Worm (Caenorhabditis elegans) whole organism, L3 larva: Measurements from ENCODE around the gene fbxa-74.

Source experiments
- ama-1 ChIP-seq: fragments of 150-350 bp; optimal IDR thresholded peaks from 2 replicates; lab custom pipeline; 2018
- ceh-28 ChIP-seq: fragments of 150-350 bp; optimal IDR thresholded peaks from 2 replicates; lab custom pipeline; 2014; ENCODE audit warnings: missing biosample characterization, missing genetic modification reagents, missing genetic modification characterization
- ceh-9 ChIP-seq: sonication (generic microtip); optimal IDR thresholded peaks from 2 replicates; lab custom pipeline; 2018; ENCODE audit warnings: missing biosample characterization, missing genetic modification characterization
- daf-12 ChIP-seq: fragments of 150-350 bp; optimal IDR thresholded peaks from 2 replicates; lab custom pipeline; 2014; ENCODE audit warnings: missing biosample characterization, missing genetic modification reagents, missing genetic modification characterization
- egl-27 ChIP-seq: sonication (generic microtip); optimal IDR thresholded peaks from 4 replicates; lab custom pipeline; 2017; ENCODE audit warnings: missing biosample characterization, missing genetic modification reagents, missing genetic modification characterization
- egl-5 ChIP-seq: fragments of 150-350 bp; optimal IDR thresholded peaks from 2 replicates; lab custom pipeline; 2017; ENCODE audit warnings: missing biosample characterization, missing genetic modification reagents, missing genetic modification characterization, inconsistent platforms
- elt-1 ChIP-seq: fragments of 150-350 bp; optimal IDR thresholded peaks from 2 replicates; lab custom pipeline; 2014; ENCODE audit warnings: missing biosample characterization, missing genetic modification characterization
- elt-2 ChIP-seq: sonication (generic microtip); optimal IDR thresholded peaks from 2 replicates; lab custom pipeline; 2016; ENCODE audit warnings: missing genetic modification reagents, mild to moderate bottlenecking, missing genetic modification characterization, missing compliant biosample characterization
- fkh-10 ChIP-seq: sonication (generic microtip); optimal IDR thresholded peaks from 2 replicates; lab custom pipeline; 2017; ENCODE audit warnings: missing biosample characterization, missing genetic modification reagents, missing genetic modification characterization
- fkh-2 ChIP-seq: fragments of 150-350 bp; optimal IDR thresholded peaks from 2 replicates; lab custom pipeline; 2014; ENCODE audit warnings: missing biosample characterization, missing genetic modification reagents, missing genetic modification characterization
- fos-1 ChIP-seq: fragments of 150-350 bp; optimal IDR thresholded peaks from 2 replicates; lab custom pipeline; 2014; ENCODE audit warnings: missing biosample characterization, missing genetic modification characterization
- hmg-11 ChIP-seq: sonication (generic microtip); optimal IDR thresholded peaks from 2 replicates; lab custom pipeline; 2016; ENCODE audit warnings: missing genetic modification characterization, missing compliant biosample characterization
- jun-1 ChIP-seq: fragments of 150-350 bp; optimal IDR thresholded peaks from 2 replicates; lab custom pipeline; 2014; ENCODE audit warnings: missing biosample characterization, missing genetic modification reagents, missing genetic modification characterization
- lin-15B ChIP-seq: fragments of 150-350 bp; optimal IDR thresholded peaks from 2 replicates; lab custom pipeline; 2014; ENCODE audit warnings: missing biosample characterization, missing genetic modification characterization
- lin-39 ChIP-seq: fragments of 150-350 bp; optimal IDR thresholded peaks from 2 replicates; lab custom pipeline; 2018; ENCODE audit warnings: missing biosample characterization, missing genetic modification reagents, missing genetic modification characterization
- lsy-12 ChIP-seq: sonication (generic microtip); optimal IDR thresholded peaks from 2 replicates; lab custom pipeline; 2016; ENCODE audit warnings: mild to moderate bottlenecking, missing genetic modification characterization, missing compliant biosample characterization
- mdl-1 ChIP-seq: fragments of 150-350 bp; optimal IDR thresholded peaks from 2 replicates; lab custom pipeline; 2014; ENCODE audit warnings: missing biosample characterization, missing genetic modification characterization
- nfya-1 ChIP-seq: sonication (generic microtip); optimal IDR thresholded peaks from 2 replicates; lab custom pipeline; 2017; ENCODE audit warnings: missing genetic modification characterization, mild to moderate bottlenecking, missing compliant biosample characterization, antibody characterized with exemption, moderate library complexity; ENCODE audit not compliant: insufficient read depth
- nhr-11 ChIP-seq: fragments of 150-350 bp; optimal IDR thresholded peaks from 2 replicates; lab custom pipeline; 2014; ENCODE audit warnings: missing biosample characterization, missing genetic modification characterization
- nhr-12 ChIP-seq: fragments of 150-350 bp; optimal IDR thresholded peaks from 2 replicates; lab custom pipeline; 2014; ENCODE audit warnings: missing biosample characterization, missing genetic modification characterization
- nhr-237 ChIP-seq: fragments of 150-350 bp; optimal IDR thresholded peaks from 2 replicates; lab custom pipeline; 2014; ENCODE audit warnings: missing biosample characterization, missing genetic modification characterization
- nhr-28 ChIP-seq: fragments of 150-350 bp; optimal IDR thresholded peaks from 2 replicates; lab custom pipeline; 2014; ENCODE audit warnings: missing biosample characterization, missing genetic modification characterization
- nhr-43 ChIP-seq: sonication (generic microtip); optimal IDR thresholded peaks from 2 replicates; lab custom pipeline; 2016; ENCODE audit warnings: mild to moderate bottlenecking, missing genetic modification characterization, missing compliant biosample characterization; ENCODE audit not compliant: poor library complexity, severe bottlenecking
- nhr-67 ChIP-seq: fragments of 150-350 bp; optimal IDR thresholded peaks from 2 replicates; lab custom pipeline; 2014; ENCODE audit warnings: missing biosample characterization, missing genetic modification characterization
- nhr-76 ChIP-seq: fragments of 150-350 bp; sonication (generic microtip); optimal IDR thresholded peaks from 5 replicates; lab custom pipeline; 2014; ENCODE audit warnings: missing biosample characterization, missing genetic modification characterization
- pha-4 ChIP-seq: fragments of 150-350 bp; optimal IDR thresholded peaks from 2 replicates; lab custom pipeline; 2014; ENCODE audit warnings: missing biosample characterization, missing genetic modification reagents, missing genetic modification characterization
- pqm-1 ChIP-seq: fragments of 150-350 bp; optimal IDR thresholded peaks from 2 replicates; lab custom pipeline; 2017; ENCODE audit warnings: missing biosample characterization, missing genetic modification characterization, inconsistent platforms
- sea-2 ChIP-seq: fragments of 150-350 bp; sonication (generic microtip); optimal IDR thresholded peaks from 4 replicates; lab custom pipeline; 2014; ENCODE audit warnings: missing biosample characterization, missing genetic modification reagents, missing genetic modification characterization
- skn-1 ChIP-seq: fragments of 150-350 bp; optimal IDR thresholded peaks from 2 replicates; lab custom pipeline; 2014; ENCODE audit warnings: missing biosample characterization, missing genetic modification characterization
- snpc-4 ChIP-seq: fragments of 150-350 bp; optimal IDR thresholded peaks from 2 replicates; lab custom pipeline; 2014; ENCODE audit warnings: missing biosample characterization, missing genetic modification characterization
- tbx-2 ChIP-seq: sonication (generic microtip); optimal IDR thresholded peaks from 2 replicates; lab custom pipeline; 2016; ENCODE audit warnings: mild to moderate bottlenecking, missing genetic modification characterization, missing compliant biosample characterization
- unc-39 ChIP-seq: sonication (generic microtip); optimal IDR thresholded peaks from 4 replicates; lab custom pipeline; 2017; ENCODE audit warnings: missing biosample characterization, missing genetic modification characterization
- unc-62 ChIP-seq: fragments of 150-350 bp; sonication (generic microtip); optimal IDR thresholded peaks from 4 replicates; lab custom pipeline; 2014; ENCODE audit warnings: missing biosample characterization, missing genetic modification reagents, missing genetic modification characterization
- zag-1 ChIP-seq: fragments of 150-350 bp; optimal IDR thresholded peaks from 2 replicates; lab custom pipeline; 2014; ENCODE audit warnings: missing biosample characterization, missing genetic modification characterization
- ztf-11 ChIP-seq: fragments of 150-350 bp; optimal IDR thresholded peaks from 2 replicates; lab custom pipeline; 2014; ENCODE audit warnings: missing biosample characterization, missing genetic modification characterization

The fbxa-74 gene

DNA sequence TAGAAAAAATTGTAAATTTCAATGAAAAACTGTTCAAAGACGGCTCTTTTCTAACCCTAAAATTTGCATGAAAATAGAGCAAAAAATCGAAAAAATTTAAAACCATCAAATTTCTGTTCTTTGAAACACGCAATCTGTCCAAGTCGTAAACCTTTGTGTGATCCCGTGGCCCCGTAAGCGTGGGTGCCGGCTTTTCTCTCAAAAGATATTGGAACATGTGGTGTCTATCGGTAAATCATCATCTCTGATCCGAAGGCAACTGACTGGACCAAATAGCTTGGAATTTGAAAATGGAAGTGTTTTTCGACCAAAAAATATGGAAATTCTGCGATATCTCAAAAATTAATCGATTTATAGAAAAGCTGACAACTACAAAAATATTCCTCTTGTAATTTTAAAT is 20.1 kb downstream of the fbxa-74 start:
- TF ChIP-seq ztf-11 (tag; lab: Kevin White, UChicago) (no peak), nhr-43 (no peak), lin-39 (no peak), zag-1 (no peak), nhr-237 (tag; lab: Kevin White, UChicago) (no peak), pqm-1 (tag; lab: Kevin White, UChicago) (no peak), fos-1 (tag; lab: Kevin White, UChicago) (no peak), ama-1 (no peak)
- TF ChIP-seq, all 47 proteins: peak for 0

DNA sequence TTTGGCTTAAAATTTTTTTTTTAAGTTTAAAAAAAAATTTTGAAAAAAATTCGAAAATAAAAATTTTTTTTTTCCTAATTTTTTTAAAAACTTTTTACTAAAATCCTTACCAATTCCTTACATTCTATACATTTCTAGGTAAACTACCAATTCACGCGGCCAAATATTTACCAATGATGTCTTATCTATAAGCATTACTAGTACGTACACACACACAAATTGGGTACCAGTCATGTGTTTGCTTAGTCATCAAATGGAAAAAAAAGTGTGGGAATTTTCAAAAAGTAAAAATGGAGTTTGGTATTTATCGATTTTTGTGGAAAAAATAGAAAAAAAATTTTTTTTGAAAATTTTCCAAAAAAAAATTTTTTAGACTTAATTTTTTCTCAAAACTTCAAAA is 22.2 kb downstream of the fbxa-74 start, which contains the start of gene Y22D7AR.6:
Gene Y22D7AR.6, minus strand, starts transcription at position 134 of the 400 bp plus-strand sequence.
- TF ChIP-seq jun-1 (tag; lab: Kevin White, UChicago) (peak; percentile 23), nhr-12 (no peak), ztf-11 (tag; lab: Kevin White, UChicago) (no peak), pha-4 (peak; percentile 93), pqm-1 (tag; lab: Kevin White, UChicago) (peak; percentile 3), unc-39 (tag; lab: Kevin White, UChicago) (no peak), elt-1 (tag; lab: Kevin White, UChicago) (no peak), hmg-11 (tag; lab: Kevin White, UChicago) (no peak), sea-2 (GFP tag; lab: Kevin White, UChicago) (no peak), ceh-9 (tag; lab: Kevin White, UChicago) (no peak), mdl-1 (no peak), lin-15B (tag; lab: Kevin White, UChicago) (no peak), snpc-4 (tag; lab: Kevin White, UChicago) (no peak), lin-39 (no peak), nhr-237 (tag; lab: Kevin White, UChicago) (no peak)

DNA sequence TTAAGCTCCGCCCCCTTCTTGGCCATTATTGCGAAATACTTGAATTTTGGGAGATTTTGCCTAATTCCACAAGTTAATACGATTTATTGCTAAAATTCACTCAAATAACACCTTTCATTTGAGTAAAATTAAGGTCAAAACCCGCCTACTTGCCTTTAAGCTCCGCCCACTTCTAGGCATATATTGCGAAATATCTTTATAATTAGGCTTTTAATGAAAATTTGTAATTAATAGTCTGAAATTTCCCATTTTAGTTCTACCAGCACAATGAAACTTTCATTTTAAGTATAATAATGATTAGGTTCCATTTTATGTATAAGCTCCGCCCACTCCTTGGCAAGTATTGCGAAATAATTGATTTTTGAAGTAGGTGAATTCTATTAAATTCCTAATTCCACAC is 24.0 kb downstream of the fbxa-74 start:
- no peak for TF ChIP-seq tbx-2 (tag; lab: Kevin White, UChicago)
- no peak for TF ChIP-seq sea-2 (GFP tag; lab: Kevin White, UChicago)
- TF ChIP-seq ceh-9 (tag; lab: Kevin White, UChicago), result no peak

DNA sequence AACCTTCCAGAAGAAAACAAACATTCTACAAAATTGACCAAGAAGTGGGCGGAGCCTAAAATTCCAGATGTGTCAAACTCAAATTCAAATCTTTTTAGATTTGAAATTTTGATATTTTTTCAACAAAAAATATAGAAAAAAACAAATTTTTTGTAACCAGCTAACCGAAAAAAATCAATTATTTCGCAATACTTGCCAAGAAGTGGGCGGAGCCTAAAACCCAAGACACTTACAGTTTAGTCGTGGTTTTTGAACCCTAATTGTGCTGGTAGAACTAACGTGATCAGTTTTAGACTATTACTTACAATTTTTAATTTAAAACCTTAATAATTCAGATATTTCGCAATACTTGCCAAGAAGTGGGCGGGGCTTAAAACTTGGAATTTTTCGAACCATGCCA is 25.5 kb downstream of the fbxa-74 start:
- TF ChIP-seq lsy-12, result no peak

DNA sequence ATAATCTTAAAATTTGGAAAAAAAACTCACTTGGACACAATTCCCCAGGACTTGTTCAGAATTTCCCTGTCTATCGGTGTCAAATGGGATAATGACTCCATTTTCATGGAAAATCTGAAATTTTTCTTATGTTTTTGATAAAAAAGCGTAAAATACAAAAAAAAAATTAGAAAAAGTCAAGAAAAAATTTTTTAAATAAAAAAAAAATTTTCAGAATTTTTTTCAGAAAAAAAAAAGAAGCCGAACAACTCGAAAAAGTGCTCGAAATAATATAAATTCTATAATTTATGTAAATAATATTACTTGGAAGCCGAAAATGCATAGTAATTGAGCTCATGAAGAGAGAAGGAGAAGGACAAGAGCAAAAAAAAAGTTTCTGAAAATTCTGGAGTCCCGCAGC is 30.3 kb downstream of the fbxa-74 start, which contains the start of gene glb-30:
Gene glb-30, minus strand, starts transcription at position 101 of the 400 bp plus-strand sequence.
- no peak for TF ChIP-seq jun-1 (tag; lab: Kevin White, UChicago)
- TF ChIP-seq ama-1, result no peak
- no peak for TF ChIP-seq ztf-11 (tag; lab: Kevin White, UChicago)
- TF ChIP-seq lin-15B (tag; lab: Kevin White, UChicago), result no peak
- TF ChIP-seq nhr-28 (tag; lab: Kevin White, UChicago), result no peak
- TF ChIP-seq nhr-11 (tag; lab: Kevin White, UChicago), result no peak
- no peak for TF ChIP-seq egl-27
- TF ChIP-seq egl-5 (tag; lab: Kevin White, UChicago), result no peak
- TF ChIP-seq lin-39, result no peak
- TF ChIP-seq nfya-1 (tag; lab: Kevin White, UChicago), result no peak
- no peak for TF ChIP-seq daf-12 (tag; lab: Kevin White, UChicago)
- TF ChIP-seq fkh-10, result no peak
- no peak for TF ChIP-seq unc-62 (GFP tag; lab: Kevin White, UChicago)
- TF ChIP-seq sea-2 (GFP tag; lab: Kevin White, UChicago), result no peak
- no peak for TF ChIP-seq fkh-2
- no peak for TF ChIP-seq elt-2
- TF ChIP-seq nhr-76 (tag; lab: Kevin White, UChicago), result no peak
- no peak for TF ChIP-seq nhr-67
- no peak for TF ChIP-seq mdl-1

DNA sequence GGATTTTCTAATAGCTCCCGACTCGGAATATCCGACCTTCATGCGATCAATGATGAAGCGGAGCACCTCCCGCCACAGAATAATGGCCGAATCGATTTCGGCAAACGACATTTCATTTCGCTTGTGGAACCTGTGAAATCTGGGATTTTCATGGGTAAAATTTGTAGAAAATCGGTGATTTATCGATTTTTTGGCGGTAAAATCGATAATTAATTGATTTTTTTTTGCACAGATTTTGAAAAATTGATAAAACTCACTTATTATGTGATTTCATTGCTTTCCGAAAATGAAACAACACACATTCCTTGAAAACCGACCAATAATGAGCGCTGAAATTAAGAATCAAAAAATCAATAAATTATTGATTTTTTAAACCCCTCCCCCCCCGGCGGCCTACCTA is 31.9 kb downstream of the fbxa-74 start:
- no peak for TF ChIP-seq skn-1 (tag; lab: Kevin White, UChicago)
- TF ChIP-seq ceh-28 (tag; lab: Kevin White, UChicago), result peak; percentile 76
- TF ChIP-seq fos-1 (tag; lab: Kevin White, UChicago), result no peak
- TF ChIP-seq, all 47 proteins: peak for 1
